Worm (Caenorhabditis elegans) whole organism, L2 larva: Measurements from ENCODE around the gene lite-1.

Source experiments
- C34F6.9 ChIP-seq: fragments of 150-350 bp; optimal IDR thresholded peaks from 2 replicates; lab custom pipeline; 2014; ENCODE audit warnings: missing biosample characterization, missing genetic modification characterization
- R02D3.7 ChIP-seq: fragments of 150-350 bp; optimal IDR thresholded peaks from 2 replicates; lab custom pipeline; 2014; ENCODE audit warnings: missing biosample characterization, missing genetic modification characterization
- alr-1 ChIP-seq: fragments of 150-350 bp; optimal IDR thresholded peaks from 2 replicates; lab custom pipeline; 2014; ENCODE audit warnings: missing biosample characterization, missing genetic modification characterization
- aly-2 ChIP-seq: fragments of 150-350 bp; optimal IDR thresholded peaks from 2 replicates; lab custom pipeline; 2014; ENCODE audit warnings: missing biosample characterization, missing genetic modification characterization
- ama-1 ChIP-seq: fragments of 150-350 bp; optimal IDR thresholded peaks from 2 replicates; lab custom pipeline; 2018; ENCODE audit warnings: inconsistent platforms
- blmp-1 ChIP-seq: sonication (generic microtip); optimal IDR thresholded peaks from 2 replicates; lab custom pipeline; 2017; ENCODE audit warnings: missing genetic modification characterization, mild to moderate bottlenecking, missing compliant biosample characterization, antibody characterized with exemption, moderate library complexity; ENCODE audit not compliant: insufficient read depth
- ceh-82 ChIP-seq: fragments of 150-350 bp; optimal IDR thresholded peaks from 2 replicates; lab custom pipeline; 2014; ENCODE audit warnings: missing biosample characterization, missing genetic modification characterization
- crh-2 ChIP-seq: sonication (generic microtip); optimal IDR thresholded peaks from 2 replicates; lab custom pipeline; 2017; ENCODE audit warnings: missing biosample characterization, missing genetic modification characterization
- elt-3 ChIP-seq: sonication (generic microtip); optimal IDR thresholded peaks from 2 replicates; lab custom pipeline; 2017; ENCODE audit warnings: missing biosample characterization, missing genetic modification characterization
- fos-1 ChIP-seq: fragments of 150-350 bp; optimal IDR thresholded peaks from 2 replicates; lab custom pipeline; 2014; ENCODE audit warnings: missing biosample characterization, missing genetic modification characterization
- gmeb-1 ChIP-seq: fragments of 150-350 bp; optimal IDR thresholded peaks from 2 replicates; lab custom pipeline; 2014; ENCODE audit warnings: missing biosample characterization, missing genetic modification characterization
- lin-11 ChIP-seq: fragments of 150-350 bp; sonication (generic microtip); optimal IDR thresholded peaks from 2 replicates; lab custom pipeline; 2014; ENCODE audit warnings: missing biosample characterization, missing genetic modification characterization, inconsistent platforms, mixed read lengths
- lin-39 ChIP-seq: fragments of 150-350 bp; optimal IDR thresholded peaks from 2 replicates; lab custom pipeline; 2014; ENCODE audit warnings: missing biosample characterization, missing genetic modification reagents, missing genetic modification characterization
- lsy-2 ChIP-seq, 2 experiments: fragments of 150-350 bp in 1 of 2; sonication (generic microtip) in 1 of 2; optimal IDR thresholded peaks; 2 replicates each; lab custom pipeline; 2014 to 2017; ENCODE audit warnings: missing biosample characterization in 2 of 2, missing genetic modification characterization in 2 of 2
- mab-5 ChIP-seq: fragments of 150-350 bp; optimal IDR thresholded peaks from 2 replicates; lab custom pipeline; 2014; ENCODE audit warnings: missing biosample characterization, missing genetic modification characterization
- mbf-1 ChIP-seq: sonication (generic microtip); optimal IDR thresholded peaks from 2 replicates; lab custom pipeline; 2017; ENCODE audit warnings: missing biosample characterization, missing genetic modification characterization
- mdl-1 ChIP-seq, 2 experiments: fragments of 150-350 bp in 1 of 2; sonication (generic microtip) in 1 of 2; optimal IDR thresholded peaks; 2 replicates each; lab custom pipeline; 2017; ENCODE audit warnings: missing biosample characterization in 2 of 2, missing genetic modification characterization in 2 of 2
- nhr-10 ChIP-seq: sonication (generic microtip); optimal IDR thresholded peaks from 2 replicates; lab custom pipeline; 2017; ENCODE audit warnings: missing biosample characterization, missing genetic modification characterization
- nhr-11 ChIP-seq: fragments of 150-350 bp; optimal IDR thresholded peaks from 2 replicates; lab custom pipeline; 2014; ENCODE audit warnings: missing biosample characterization, missing genetic modification characterization
- nhr-129 ChIP-seq: fragments of 150-350 bp; optimal IDR thresholded peaks from 2 replicates; lab custom pipeline; 2014; ENCODE audit warnings: missing biosample characterization, missing genetic modification characterization
- nhr-23 ChIP-seq: fragments of 150-350 bp; optimal IDR thresholded peaks from 2 replicates; lab custom pipeline; 2014; ENCODE audit warnings: missing biosample characterization, missing genetic modification reagents, missing genetic modification characterization
- nhr-25 ChIP-seq: fragments of 150-350 bp; sonication (generic microtip); optimal IDR thresholded peaks from 3 replicates; lab custom pipeline; 2014; ENCODE audit warnings: missing biosample characterization, missing genetic modification characterization
- nhr-6 ChIP-seq: fragments of 150-350 bp; optimal IDR thresholded peaks from 2 replicates; lab custom pipeline; 2014; ENCODE audit warnings: missing biosample characterization, missing genetic modification characterization
- peb-1 ChIP-seq: fragments of 150-350 bp; optimal IDR thresholded peaks from 2 replicates; lab custom pipeline; 2014; ENCODE audit warnings: missing biosample characterization, missing genetic modification characterization
- sem-4 ChIP-seq: fragments of 150-350 bp; optimal IDR thresholded peaks from 2 replicates; lab custom pipeline; 2014; ENCODE audit warnings: missing biosample characterization, missing genetic modification reagents, missing genetic modification characterization
- skn-1 ChIP-seq: sonication (generic microtip); optimal IDR thresholded peaks from 2 replicates; lab custom pipeline; 2017; ENCODE audit warnings: missing biosample characterization, missing genetic modification characterization
- sma-3 ChIP-seq: sonication (generic microtip); optimal IDR thresholded peaks from 2 replicates; lab custom pipeline; 2016; ENCODE audit warnings: missing genetic modification reagents, missing genetic modification characterization, missing compliant biosample characterization
- sma-9 ChIP-seq, 2 experiments: fragments of 150-350 bp in 1 of 2; sonication (generic microtip) in 1 of 2; optimal IDR thresholded peaks; 2 replicates each; lab custom pipeline; 2014 to 2016; ENCODE audit warnings: missing genetic modification characterization in 2 of 2, mild to moderate bottlenecking in 1 of 2, missing biosample characterization in 1 of 2, missing compliant biosample characterization in 1 of 2, missing genetic modification reagents in 1 of 2, moderate library complexity in 1 of 2
- snpc-4 ChIP-seq: fragments of 150-350 bp; optimal IDR thresholded peaks from 2 replicates; lab custom pipeline; 2014; ENCODE audit warnings: missing biosample characterization, missing genetic modification characterization
- unc-39 ChIP-seq: fragments of 150-350 bp; optimal IDR thresholded peaks from 2 replicates; lab custom pipeline; 2014; ENCODE audit warnings: missing biosample characterization, missing genetic modification characterization
- unc-55 ChIP-seq: fragments of 150-350 bp; sonication (generic microtip); optimal IDR thresholded peaks from 3 replicates; lab custom pipeline; 2014; ENCODE audit warnings: missing biosample characterization, missing genetic modification reagents, missing genetic modification characterization
- unc-62 ChIP-seq: fragments of 150-350 bp; optimal IDR thresholded peaks from 2 replicates; lab custom pipeline; 2014; ENCODE audit warnings: missing biosample characterization, missing genetic modification reagents, missing genetic modification characterization
- zag-1 ChIP-seq: fragments of 150-350 bp; optimal IDR thresholded peaks from 2 replicates; lab custom pipeline; 2014; ENCODE audit warnings: missing biosample characterization, missing genetic modification characterization
- ztf-1 ChIP-seq: fragments of 200-800 bp; sonication (Bioruptor generic); conservative IDR thresholded peaks from 2 replicates; pipeline ENCODE4 v1.3.6; 2022; ENCODE audit warnings: missing genetic modification characterization, missing compliant biosample characterization
- ztf-11 ChIP-seq: sonication (generic microtip); optimal IDR thresholded peaks from 2 replicates; lab custom pipeline; 2017; ENCODE audit warnings: missing biosample characterization, missing genetic modification characterization
- ztf-4 ChIP-seq: fragments of 150-350 bp; optimal IDR thresholded peaks from 2 replicates; lab custom pipeline; 2014; ENCODE audit warnings: missing biosample characterization, missing genetic modification characterization

The lite-1 gene

DNA sequence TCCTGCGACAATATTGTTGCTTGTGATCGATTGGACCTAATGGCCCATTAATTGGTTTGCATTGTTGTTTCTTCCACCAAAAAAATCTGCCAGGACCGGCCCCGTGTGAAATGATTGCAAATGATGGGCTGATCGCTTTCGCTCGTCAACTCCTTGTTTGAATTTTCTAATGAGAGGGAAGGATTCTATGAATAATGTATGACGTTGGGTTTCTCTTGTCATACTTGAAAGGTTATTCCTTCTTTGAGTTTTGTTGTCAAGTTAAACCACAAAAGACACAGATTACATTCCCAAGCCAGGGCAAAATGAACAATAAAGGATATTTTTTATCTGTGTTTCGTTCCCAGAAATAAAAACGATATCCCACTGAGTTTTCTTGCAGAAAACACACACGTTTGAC is 46.1 kb upstream of the lite-1 start:
- TF ChIP-seq C34F6.9 (no peak), unc-55 (GFP tag; lab: Kevin White, UChicago) (no peak), mdl-1 (tag; optimal IDR thresholded peaks at IDR 0.05; lab: Kevin White, UChicago) (no peak), sma-3 (no peak), ztf-4 (tag; lab: Kevin White, UChicago) (no peak), snpc-4 (no peak), sma-9 (GFP tag; optimal IDR thresholded peaks at IDR 0.05; lab: Kevin White, UChicago) (no peak), sma-9 (tag; optimal IDR thresholded peaks at IDR 0.05; lab: Kevin White, UChicago) (no peak), ztf-11 (no peak), aly-2 (tag; lab: Kevin White, UChicago) (no peak), nhr-23 (tag; lab: Kevin White, UChicago) (no peak), ama-1 (lab: Kevin White, UChicago) (no peak), nhr-129 (tag; lab: Kevin White, UChicago) (no peak), crh-2 (no peak), blmp-1 (tag; lab: Kevin White, UChicago) (no peak)

DNA sequence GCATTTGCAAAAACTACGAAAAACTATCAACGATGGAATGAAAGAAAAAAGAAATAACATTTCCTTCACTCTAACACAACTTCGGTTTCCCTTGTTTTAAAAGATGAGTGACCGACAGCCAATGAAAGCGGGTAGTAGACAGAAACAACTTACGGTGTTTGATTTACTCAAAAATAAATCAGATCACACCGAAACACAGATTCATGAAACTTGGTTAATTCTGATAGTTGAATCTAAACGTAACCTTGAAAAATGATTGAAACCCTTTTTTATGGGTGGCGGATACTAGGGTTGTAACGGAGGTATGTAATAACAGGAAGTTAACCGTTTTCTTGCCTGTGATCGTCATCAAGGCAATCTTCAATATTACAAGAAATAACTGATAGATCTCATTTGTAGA is 44.8 kb upstream of the lite-1 start:
- TF ChIP-seq crh-2 = peak; percentile 13
- TF ChIP-seq ztf-1 (GFP tag; lab: Robert Waterston, UW) = no peak
- no peak for TF ChIP-seq sem-4
- TF ChIP-seq nhr-25 (tag; lab: Kevin White, UChicago) = peak; percentile 35
- peak; percentile 14 for TF ChIP-seq sma-3
- TF ChIP-seq, all 48 proteins: peak for 3

DNA sequence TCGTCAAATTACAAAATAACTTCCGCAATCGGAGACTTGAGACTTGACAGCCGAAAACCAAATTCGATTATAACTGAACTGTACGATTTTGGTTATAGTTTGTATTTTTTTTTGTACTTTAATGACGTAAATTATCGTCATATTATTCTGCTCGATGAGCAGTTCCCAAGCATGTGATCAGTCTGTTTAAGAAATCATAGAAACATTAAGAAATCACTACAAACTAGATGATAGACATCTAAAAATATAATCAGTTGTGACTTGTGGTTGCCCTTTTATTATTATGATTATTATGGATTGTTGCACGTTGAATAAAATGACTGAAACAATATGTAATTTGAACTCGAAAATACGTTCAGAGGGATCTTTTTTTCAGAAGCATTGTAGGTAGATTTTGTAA is 43.7 kb upstream of the lite-1 start:
- no peak for TF ChIP-seq C34F6.9
- TF ChIP-seq sma-9 (GFP tag; optimal IDR thresholded peaks at IDR 0.05; lab: Kevin White, UChicago) = peak; percentile 62
- no peak for TF ChIP-seq sma-9 (tag; optimal IDR thresholded peaks at IDR 0.05; lab: Kevin White, UChicago)
- TF ChIP-seq ceh-82 = no peak
- no peak for TF ChIP-seq nhr-11 (tag; lab: Kevin White, UChicago)
- no peak for TF ChIP-seq R02D3.7 (tag; lab: Kevin White, UChicago)
- no peak for TF ChIP-seq zag-1 (tag; lab: Kevin White, UChicago)
- no peak for TF ChIP-seq mbf-1
- TF ChIP-seq lin-11 (tag; lab: Kevin White, UChicago) = no peak
- peak; percentile 55 for TF ChIP-seq fos-1 (tag; lab: Kevin White, UChicago)
- no peak for TF ChIP-seq lsy-2 (tag; optimal IDR thresholded peaks at IDR 0.05; lab: Kevin White, UChicago)
- no peak for TF ChIP-seq elt-3 (tag; lab: Kevin White, UChicago)
- TF ChIP-seq gmeb-1 (tag; lab: Kevin White, UChicago) = no peak
- no peak for TF ChIP-seq alr-1 (tag; lab: Kevin White, UChicago)

- TF ChIP-seq R02D3.7 (tag; lab: Kevin White, UChicago) = no peak
- TF ChIP-seq lin-39 (tag; lab: Kevin White, UChicago) = no peak
- TF ChIP-seq lsy-2 (tag; optimal IDR thresholded peaks at IDR 0.05; lab: Kevin White, UChicago) = no peak
- no peak for TF ChIP-seq nhr-6
- TF ChIP-seq unc-39 (tag; lab: Kevin White, UChicago) = no peak
- TF ChIP-seq aly-2 (tag; lab: Kevin White, UChicago) = no peak
- TF ChIP-seq ztf-11 = no peak
These were observed 43.2 kb upstream of the lite-1 start for ce11 chrX:6273772-6274171.

DNA sequence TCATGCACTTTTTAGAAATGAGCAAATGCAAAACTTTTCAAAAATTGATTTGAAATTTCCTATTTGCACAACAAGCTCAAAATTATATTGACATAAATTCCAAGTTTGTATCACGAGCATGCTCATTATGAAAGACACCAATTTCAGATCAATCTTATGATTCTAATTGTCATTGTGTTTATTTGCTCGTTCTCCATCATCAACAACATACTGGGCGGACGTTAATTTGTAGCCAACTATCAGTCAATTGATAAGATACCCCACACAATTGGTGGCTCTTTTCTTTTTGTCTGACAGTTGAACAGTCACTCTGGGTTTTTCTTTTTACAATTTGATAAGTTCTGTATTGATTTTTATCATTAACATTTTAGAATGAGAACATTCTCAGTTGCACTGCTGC is 41.1 kb upstream of the lite-1 start, which contains the start of gene lro-1:
Gene lro-1 (plus strand): TSS at position 372 of the 400 bp plus-strand sequence.
- no peak for TF ChIP-seq mab-5
- no peak for TF ChIP-seq unc-62 (GFP tag; lab: Kevin White, UChicago)
- peak; percentile 83 for TF ChIP-seq skn-1 (tag; lab: Kevin White, UChicago)
- peak; percentile 11 for TF ChIP-seq sma-3
- TF ChIP-seq alr-1 (tag; lab: Kevin White, UChicago) = no peak
- peak; percentile 76 for TF ChIP-seq fos-1 (tag; lab: Kevin White, UChicago)
- no peak for TF ChIP-seq nhr-10 (tag; lab: Kevin White, UChicago)
- peak; percentile 57 for TF ChIP-seq crh-2
- TF ChIP-seq gmeb-1 (tag; lab: Kevin White, UChicago) = peak; percentile 11
- TF ChIP-seq zag-1 (tag; lab: Kevin White, UChicago) = no peak
- TF ChIP-seq sma-9 (GFP tag; optimal IDR thresholded peaks at IDR 0.05; lab: Kevin White, UChicago) = peak; percentile 55
- no peak for TF ChIP-seq sma-9 (tag; optimal IDR thresholded peaks at IDR 0.05; lab: Kevin White, UChicago)
- TF ChIP-seq peb-1 (tag; lab: Kevin White, UChicago) = no peak
- TF ChIP-seq lsy-2 (tag; optimal IDR thresholded peaks at IDR 0.05; lab: Kevin White, UChicago) = no peak
- peak; percentile 2 for TF ChIP-seq nhr-129 (tag; lab: Kevin White, UChicago)
